Worm (Caenorhabditis elegans) whole organism, L1 larva: ENCODE results near the gene sre-9.

Source experiments
- rnt-1 ChIP-seq: sonication (generic microtip); optimal IDR thresholded peaks from 2 replicates; lab custom pipeline; 2016; ENCODE audit warnings: mild to moderate bottlenecking, missing genetic modification characterization, moderate library complexity, missing compliant biosample characterization
- unc-30 ChIP-seq: sonication (generic microtip); optimal IDR thresholded peaks from 2 replicates; lab custom pipeline; 2017; ENCODE audit warnings: missing biosample characterization, missing genetic modification characterization

- TF ChIP-seq rnt-1 (tag; lab: Kevin White, UChicago) (no peak), unc-30 (tag; lab: Kevin White, UChicago) (no peak)
These were observed 36.6 kb downstream of the sre-9 start, which contains the start of gene srx-63 for ce11 chrV:3931326-3931725.
